Worm (Caenorhabditis elegans) whole organism, L1 larva: ENCODE results near the gene ZK355.2.

Experiments
- lin-13 ChIP-seq: fragments of 150-350 bp; optimal IDR thresholded peaks from 2 replicates; lab custom pipeline; 2014; ENCODE audit warnings: missing biosample characterization, missing genetic modification reagents, missing genetic modification characterization
- nhr-76 ChIP-seq: sonication (generic microtip); optimal IDR thresholded peaks from 2 replicates; lab custom pipeline; 2017; ENCODE audit warnings: missing biosample characterization, missing genetic modification characterization
- unc-62 ChIP-seq: fragments of 150-350 bp; optimal IDR thresholded peaks from 2 replicates; lab custom pipeline; 2014; ENCODE audit warnings: missing biosample characterization, missing genetic modification reagents, missing genetic modification characterization

- no peak for TF ChIP-seq unc-62 (GFP tag; lab: Kevin White, UChicago)
- no peak for TF ChIP-seq lin-13 (GFP tag; lab: Kevin White, UChicago)
- TF ChIP-seq nhr-76: no peak
Observed at ce11 chrII:2922782-2923181, 935 bp upstream of the ZK355.2 start.
